Worm (Caenorhabditis elegans) whole organism, young adult: ENCODE data around the gene T08D10.4.

ENCODE experiments used
- B0019.2 ChIP-seq: fragments of 200-800 bp; sonication (Bioruptor generic); conservative IDR thresholded peaks from 2 replicates; pipeline ENCODE4 v1.3.6; 2022; ENCODE audit warnings: missing genetic modification reagents, missing genetic modification characterization, missing compliant biosample characterization
- D2030.7 ChIP-seq: fragments of 200-800 bp; sonication (Bioruptor generic); IDR thresholded peaks from 2 replicates; pipeline ENCODE4 v1.3.6; 2022; ENCODE audit warnings: missing genetic modification reagents, missing genetic modification characterization, missing compliant biosample characterization
- F23B12.7 ChIP-seq: sonication (generic microtip); optimal IDR thresholded peaks from 2 replicates; lab custom pipeline; 2017; ENCODE audit warnings: missing genetic modification characterization, mild to moderate bottlenecking, missing compliant biosample characterization, antibody characterized with exemption, moderate library complexity; ENCODE audit not compliant: insufficient read depth
- F37B4.10 ChIP-seq: fragments of 200-800 bp; sonication (Bioruptor generic); IDR thresholded peaks from 2 replicates; pipeline ENCODE4 v1.3.6; 2022; ENCODE audit warnings: missing genetic modification characterization, missing compliant biosample characterization
- F55B11.4 ChIP-seq: sonication (generic microtip); optimal IDR thresholded peaks from 2 replicates; lab custom pipeline; 2016; ENCODE audit warnings: missing compliant biosample characterization, missing genetic modification characterization, borderline replicate concordance; ENCODE audit not compliant: insufficient read depth
- Y56A3A.18 ChIP-seq: fragments of 200-800 bp; sonication (Bioruptor generic); IDR thresholded peaks from 2 replicates; pipeline ENCODE4 v1.3.6; 2022; ENCODE audit warnings: missing genetic modification reagents, missing genetic modification characterization, missing compliant biosample characterization
- Y95B8A.8 ChIP-seq: fragments of 200-800 bp; sonication (Bioruptor generic); IDR thresholded peaks from 2 replicates; pipeline ENCODE4 v1.3.6; 2022; ENCODE audit warnings: missing genetic modification reagents, missing genetic modification characterization, missing compliant biosample characterization
- akir-1 ChIP-seq: fragments of 200-800 bp; sonication (Bioruptor generic); optimal IDR thresholded peaks from 2 replicates; lab custom pipeline; 2018; ENCODE audit warnings: mild to moderate bottlenecking, missing genetic modification characterization, moderate library complexity, missing compliant biosample characterization
- athp-1 ChIP-seq: sonication (generic microtip); optimal IDR thresholded peaks from 2 replicates; lab custom pipeline; 2017; ENCODE audit warnings: mild to moderate bottlenecking, missing genetic modification characterization, missing compliant biosample characterization
- attf-5 ChIP-seq: fragments of 200-800 bp; sonication (Bioruptor generic); optimal IDR thresholded peaks from 2 replicates; lab custom pipeline; 2018; ENCODE audit warnings: mild to moderate bottlenecking, missing genetic modification characterization, missing compliant biosample characterization
- cebp-1 ChIP-seq, 2 experiments: fragments of 200-800 bp in 1 of 2; sonication (Bioruptor generic) in 1 of 2; sonication (generic microtip) in 1 of 2; IDR thresholded peaks in 1 of 2; optimal IDR thresholded peaks in 1 of 2; 2 replicates each; pipeline versions ENCODE4 v1.3.6 to Lab custom; 2017 to 2022; ENCODE audit warnings: missing compliant biosample characterization in 2 of 2, missing genetic modification characterization in 2 of 2, mild to moderate bottlenecking in 1 of 2, missing genetic modification reagents in 1 of 2, moderate library complexity in 1 of 2
- ceh-27 ChIP-seq: fragments of 200-800 bp; sonication (Bioruptor generic); optimal IDR thresholded peaks from 2 replicates; lab custom pipeline; 2018; ENCODE audit warnings: mild to moderate bottlenecking, missing genetic modification characterization, moderate library complexity, missing compliant biosample characterization
- ceh-58 ChIP-seq: fragments of 200-800 bp; sonication (Bioruptor generic); IDR thresholded peaks from 2 replicates; pipeline ENCODE4 v1.3.6; 2022; ENCODE audit warnings: missing genetic modification characterization, missing compliant biosample characterization
- ceh-91 ChIP-seq: fragments of 200-800 bp; sonication (Bioruptor generic); IDR thresholded peaks from 2 replicates; pipeline ENCODE4 v1.3.6; 2022; ENCODE audit warnings: missing genetic modification reagents, missing genetic modification characterization, missing compliant biosample characterization
- chd-7 ChIP-seq: sonication (generic microtip); optimal IDR thresholded peaks from 2 replicates; lab custom pipeline; 2016; ENCODE audit warnings: mild to moderate bottlenecking, missing genetic modification characterization, moderate library complexity, missing compliant biosample characterization
- gei-17 ChIP-seq: fragments of 200-800 bp; sonication (Bioruptor generic); optimal IDR thresholded peaks from 2 replicates; lab custom pipeline; 2018; ENCODE audit warnings: mild to moderate bottlenecking, missing genetic modification characterization, missing compliant biosample characterization
- hlh-26 ChIP-seq: fragments of 200-800 bp; sonication (Bioruptor generic); conservative IDR thresholded peaks from 2 replicates; pipeline ENCODE4 v1.3.6; 2022; ENCODE audit warnings: missing genetic modification reagents, missing genetic modification characterization, missing compliant biosample characterization
- hrde-1 ChIP-seq: sonication (generic microtip); optimal IDR thresholded peaks from 2 replicates; lab custom pipeline; 2016; ENCODE audit warnings: missing genetic modification characterization, mild to moderate bottlenecking, missing compliant biosample characterization, moderate library complexity, missing genotype, missing genetic modification reagents, borderline replicate concordance
- lin-35 ChIP-seq, 3 experiments: fragments of 150-350 bp in 2 of 3; sonication (generic microtip) in 1 of 3; optimal IDR thresholded peaks; 2 replicates each; lab custom pipeline; 2014 to 2018; ENCODE audit warnings: missing biosample characterization in 3 of 3, missing genetic modification characterization in 3 of 3, missing genetic modification reagents in 3 of 3
- lin-40 ChIP-seq: sonication (generic microtip); optimal IDR thresholded peaks from 2 replicates; lab custom pipeline; 2016; ENCODE audit warnings: missing genetic modification characterization, mild to moderate bottlenecking, missing compliant biosample characterization, missing genotype, missing genetic modification reagents
- lsl-1 ChIP-seq: fragments of 200-800 bp; sonication (Bioruptor generic); optimal IDR thresholded peaks from 2 replicates; lab custom pipeline; 2018; ENCODE audit warnings: mild to moderate bottlenecking, missing genetic modification characterization, moderate library complexity, missing compliant biosample characterization
- lsy-27 ChIP-seq: sonication (generic microtip); optimal IDR thresholded peaks from 2 replicates; lab custom pipeline; 2017; ENCODE audit warnings: missing genetic modification characterization, mild to moderate bottlenecking, missing compliant biosample characterization, antibody characterized with exemption, missing genotype, borderline replicate concordance; ENCODE audit not compliant: insufficient read depth
- madf-10 ChIP-seq: sonication (generic microtip); optimal IDR thresholded peaks from 2 replicates; lab custom pipeline; 2016; ENCODE audit warnings: mild to moderate bottlenecking, missing genetic modification characterization, missing compliant biosample characterization
- madf-3 ChIP-seq: fragments of 200-800 bp; sonication (Bioruptor generic); IDR thresholded peaks from 2 replicates; pipeline ENCODE4 v1.3.6; 2022; ENCODE audit warnings: missing genetic modification reagents, missing genetic modification characterization, missing compliant biosample characterization
- mcd-1 ChIP-seq: fragments of 200-800 bp; sonication (Bioruptor generic); IDR thresholded peaks from 2 replicates; pipeline ENCODE4 v1.3.6; 2022; ENCODE audit warnings: missing genetic modification reagents, missing genetic modification characterization, missing compliant biosample characterization
- nhr-179 ChIP-seq: sonication (generic microtip); optimal IDR thresholded peaks from 2 replicates; lab custom pipeline; 2016; ENCODE audit warnings: mild to moderate bottlenecking, missing genetic modification characterization, missing compliant biosample characterization
- nhr-27 ChIP-seq: fragments of 200-800 bp; sonication (Bioruptor generic); optimal IDR thresholded peaks from 2 replicates; lab custom pipeline; 2018; ENCODE audit warnings: mild to moderate bottlenecking, missing genetic modification characterization, moderate library complexity, missing compliant biosample characterization
- nhr-80 ChIP-seq: sonication (generic microtip); optimal IDR thresholded peaks from 2 replicates; lab custom pipeline; 2016; ENCODE audit warnings: missing genetic modification characterization, missing compliant biosample characterization
- rcor-1 ChIP-seq: fragments of 200-800 bp; sonication (Bioruptor generic); IDR thresholded peaks from 2 replicates; pipeline ENCODE4 v1.3.6; 2022; ENCODE audit warnings: missing genetic modification reagents, missing genetic modification characterization, missing compliant biosample characterization
- tbp1 ChIP-seq: fragments of 200-800 bp; sonication (Bioruptor generic); optimal IDR thresholded peaks from 2 replicates; lab custom pipeline; 2018; ENCODE audit warnings: mild to moderate bottlenecking, missing genetic modification characterization, missing compliant biosample characterization
- unc-130 ChIP-seq: sonication (generic microtip); optimal IDR thresholded peaks from 2 replicates; lab custom pipeline; 2016; ENCODE audit warnings: missing genetic modification reagents, missing genetic modification characterization, missing compliant biosample characterization
- unc-62 ChIP-seq: fragments of 150-350 bp; optimal IDR thresholded peaks from 2 replicates; lab custom pipeline; 2014; ENCODE audit warnings: missing biosample characterization, missing genetic modification reagents, missing genetic modification characterization
- ztf-25 ChIP-seq: fragments of 200-800 bp; sonication (Bioruptor generic); IDR thresholded peaks from 2 replicates; pipeline ENCODE4 v1.3.6; 2022; ENCODE audit warnings: missing genetic modification reagents, missing genetic modification characterization, missing compliant biosample characterization

T08D10.4 gene

ce11 chrX:11946788-11947463 lies 6.2 kb downstream of the T08D10.4 start, which contains the start of gene nfya-1:
nfya-1 (minus strand) TSS chrX:11946838.
- TF ChIP-seq nhr-179: no peak
- peak; percentile 19 for TF ChIP-seq gei-17 (GFP tag; lab: Kevin White, UChicago)
- peak; percentile 51 for TF ChIP-seq ceh-27 (GFP tag; lab: Kevin White, UChicago)
- no peak for TF ChIP-seq chd-7 (tag; lab: Kevin White, UChicago)
- peak; percentile 39 for TF ChIP-seq lin-40 (tag; lab: Kevin White, UChicago)
- peak; percentile 11 for TF ChIP-seq nhr-80
- no peak; the same call in 1 of the 2 replicates for TF ChIP-seq mcd-1 (GFP tag; lab: Robert Waterston, UW)
- TF ChIP-seq Y56A3A.18: no peak

- TF ChIP-seq madf-10 (tag; lab: Kevin White, UChicago) (no peak), F55B11.4 (tag; lab: Kevin White, UChicago) (no peak), lsy-27 (tag; lab: Kevin White, UChicago) (no peak), D2030.7 (GFP tag; lab: Robert Waterston, UW) (no peak), cebp-1 (GFP tag; IDR thresholded peaks at IDR 0.05; lab: Robert Waterston, UW) (no peak), cebp-1 (tag; optimal IDR thresholded peaks at IDR 0.05; lab: Kevin White, UChicago) (no peak), rcor-1 (no peak), lsl-1 (GFP tag; lab: Kevin White, UChicago) (no peak), hlh-26 (GFP tag; lab: Robert Waterston, UW) (no peak), F23B12.7 (tag; lab: Kevin White, UChicago) (no peak), nhr-27 (tag; lab: Kevin White, UChicago) (no peak)
Measured at ce11 chrX:11941951-11942350, 11.2 kb downstream of the T08D10.4 start, which contains the start of gene F55G7.3. F55G7.3 (minus strand) TSS chrX:11942051.

- no peak for TF ChIP-seq ceh-58
- no peak for TF ChIP-seq attf-5 (GFP tag; lab: Kevin White, UChicago)
- no peak for TF ChIP-seq F37B4.10
- no peak for TF ChIP-seq unc-62 (GFP tag; lab: Kevin White, UChicago)
- TF ChIP-seq Y56A3A.18: no peak
- no peak for TF ChIP-seq B0019.2 (GFP tag; lab: Robert Waterston, UW)
- TF ChIP-seq ceh-91 (GFP tag; lab: Robert Waterston, UW): no peak
- TF ChIP-seq hrde-1 (tag; lab: Kevin White, UChicago): no peak
- TF ChIP-seq Y95B8A.8: no peak
- TF ChIP-seq madf-3 (GFP tag; lab: Robert Waterston, UW): no peak
- no peak for TF ChIP-seq athp-1 (tag; lab: Kevin White, UChicago)
- TF ChIP-seq tbp1 (GFP tag; lab: Kevin White, UChicago): no peak
- TF ChIP-seq unc-130 (GFP tag; lab: Kevin White, UChicago): no peak
- no peak for TF ChIP-seq lin-35 (GFP tag; optimal IDR thresholded peaks at IDR 0.05; lab: Kevin White, UChicago)
- TF ChIP-seq ztf-25 (GFP tag; lab: Robert Waterston, UW): no peak
- no peak for TF ChIP-seq akir-1 (GFP tag; lab: Kevin White, UChicago)
Measured at ce11 chrX:11938826-11939225, 14.3 kb downstream of the T08D10.4 start, which contains the start of gene F55G7.5. F55G7.5 (minus strand) TSS chrX:11938926.
